Worm (Caenorhabditis elegans) whole organism, young adult: ENCODE results near the gene stdh-4.

Experiments
- F49E8.2 ChIP-seq: sonication (generic microtip); optimal IDR thresholded peaks from 3 replicates; lab custom pipeline; 2017; ENCODE audit warnings: missing genetic modification characterization, mild to moderate bottlenecking, missing compliant biosample characterization, antibody characterized with exemption, moderate library complexity; ENCODE audit not compliant: insufficient read depth
- ama-1 ChIP-seq, 3 experiments: fragments of 150-350 bp in 1 of 3; sonication (generic microtip) in 2 of 3; optimal IDR thresholded peaks; 2 replicates each; lab custom pipeline; 2014 to 2018; ENCODE audit warnings: missing biosample characterization in 2 of 3, missing genetic modification characterization in 2 of 3, missing genetic modification reagents in 2 of 3
- gei-17 ChIP-seq: fragments of 200-800 bp; sonication (Bioruptor generic); optimal IDR thresholded peaks from 2 replicates; lab custom pipeline; 2018; ENCODE audit warnings: mild to moderate bottlenecking, missing genetic modification characterization, missing compliant biosample characterization
- sdz-38 ChIP-seq: sonication (generic microtip); optimal IDR thresholded peaks from 2 replicates; lab custom pipeline; 2016; ENCODE audit warnings: missing genotype, missing genetic modification characterization, missing compliant biosample characterization
- unc-130 ChIP-seq: sonication (generic microtip); optimal IDR thresholded peaks from 2 replicates; lab custom pipeline; 2016; ENCODE audit warnings: missing genetic modification reagents, missing genetic modification characterization, missing compliant biosample characterization
- xnd-1 ChIP-seq: sonication (generic microtip); optimal IDR thresholded peaks from 2 replicates; lab custom pipeline; 2016; ENCODE audit warnings: missing genotype, missing genetic modification reagents, missing genetic modification characterization, missing compliant biosample characterization
- ztf-26 ChIP-seq: sonication (generic microtip); optimal IDR thresholded peaks from 2 replicates; lab custom pipeline; 2017; ENCODE audit warnings: missing genetic modification characterization, missing compliant biosample characterization

DNA sequence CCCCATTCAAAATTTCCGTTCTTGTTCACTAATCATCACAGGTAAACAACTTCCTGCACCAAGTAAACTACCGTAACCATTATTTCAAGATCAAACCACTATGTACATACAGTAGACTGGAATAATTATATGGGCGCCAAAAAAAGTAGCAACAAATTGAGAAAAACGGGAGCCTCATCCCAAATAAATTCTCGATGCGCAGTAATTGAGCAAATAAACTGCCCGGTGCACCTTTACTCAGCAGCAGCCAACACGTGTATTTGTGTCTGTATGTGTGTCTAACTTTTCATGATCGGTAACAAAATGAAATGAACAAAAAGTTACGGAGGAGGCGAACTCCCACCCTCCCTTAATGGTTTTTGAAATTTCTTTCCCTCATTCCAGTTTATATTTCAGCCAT is 19.9 kb upstream of the stdh-4 start, which contains the start of gene otpl-5:
- TF ChIP-seq ama-1 (optimal IDR thresholded peaks at IDR 0.05; lab: Kevin White, UChicago) (no peak), ama-1 (GFP tag; optimal IDR thresholded peaks at IDR 0.05; lab: Kevin White, UChicago) (no peak), sdz-38 (tag; lab: Kevin White, UChicago) (no peak), xnd-1 (no peak), unc-130 (GFP tag; lab: Kevin White, UChicago) (no peak), F49E8.2 (tag; lab: Kevin White, UChicago) (no peak), gei-17 (no peak), ztf-26 (tag; lab: Kevin White, UChicago) (no peak)
